Worm (Caenorhabditis elegans): ENCODE data around the gene brc-1.

brc-1 gene

ce11 chrIII:3806883-3807282 is 55.9 kb downstream of the brc-1 start:
- TF ChIP-seq npax-4 (tag; optimal IDR thresholded peaks at IDR 0.05) (no peak), pros-1 (tag; optimal IDR thresholded peaks at IDR 0.05) (no peak)

DNA sequence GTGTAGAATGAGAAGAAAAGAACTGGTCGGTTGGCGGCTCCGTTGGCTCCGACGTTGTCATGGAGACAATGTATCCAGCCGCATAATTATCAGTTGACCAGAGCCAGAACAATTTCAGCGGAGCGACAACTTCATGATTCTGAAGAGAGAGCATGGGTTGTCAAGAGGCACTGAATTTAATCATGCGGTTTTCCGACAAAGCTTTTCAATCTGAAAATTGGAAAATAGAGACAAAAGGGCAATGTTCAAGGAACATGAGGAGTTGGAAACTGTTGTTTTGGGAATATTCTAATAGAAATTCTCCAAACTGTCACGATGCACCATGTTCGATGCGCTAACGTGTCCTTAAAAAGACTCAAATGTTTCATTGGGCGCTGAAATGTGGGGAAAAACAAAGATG is 58.3 kb downstream of the brc-1 start, which contains the start of gene xbx-5:
Gene xbx-5 (minus strand): TSS at position 56 of the 400 bp plus-strand sequence.
- TF ChIP-seq hlh-6 (tag; optimal IDR thresholded peaks at IDR 0.05): no peak
- TF ChIP-seq unc-3 (GFP tag; conservative IDR thresholded peaks at IDR 0.05): no peak
- TF ChIP-seq unc-3 (tag; optimal IDR thresholded peaks at IDR 0.05): no peak
- TF ChIP-seq hlh-13 (GFP tag; optimal IDR thresholded peaks at IDR 0.05): no peak
- TF ChIP-seq elt-2 (tag; optimal IDR thresholded peaks at IDR 0.05): no peak
- TF ChIP-seq che-1 (tag; optimal IDR thresholded peaks at IDR 0.05): no peak
- TF ChIP-seq ceh-14 (tag; optimal IDR thresholded peaks at IDR 0.05): no peak
- TF ChIP-seq fkh-6 (tag; optimal IDR thresholded peaks at IDR 0.05): no peak
- TF ChIP-seq hlh-30 (tag; optimal IDR thresholded peaks at IDR 0.05; ENCODE audit: insufficient read depth): no peak
- no peak for TF ChIP-seq ceh-18 (tag; optimal IDR thresholded peaks at IDR 0.05)
- TF ChIP-seq unc-86 (tag; optimal IDR thresholded peaks at IDR 0.05): no peak

DNA sequence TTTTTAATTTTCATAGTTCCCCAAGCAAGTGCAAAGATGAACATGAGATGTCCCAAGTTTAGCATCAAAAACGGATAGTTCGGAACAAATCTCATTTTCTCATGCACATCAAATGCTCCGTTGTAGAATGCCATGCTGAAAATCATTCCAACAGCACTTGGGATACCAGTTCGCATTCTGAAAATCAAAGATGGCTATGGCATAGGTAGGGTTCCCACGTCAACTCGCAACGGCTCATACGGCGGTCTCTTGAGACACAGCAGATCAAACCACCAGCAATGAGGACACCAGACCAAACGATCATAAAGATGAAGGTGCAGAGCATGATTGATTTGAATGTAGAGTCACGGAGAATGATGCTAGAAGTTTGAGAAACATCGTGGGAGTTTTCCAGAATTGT is 59.7 kb downstream of the brc-1 start:
- no peak for TF ChIP-seq Y22D7AL.16 (tag; optimal IDR thresholded peaks at IDR 0.05)
- TF ChIP-seq pat-9 (tag; optimal IDR thresholded peaks at IDR 0.05): no peak
- TF ChIP-seq elt-2 (tag; optimal IDR thresholded peaks at IDR 0.05): no peak
- TF ChIP-seq pag-3 (tag; optimal IDR thresholded peaks at IDR 0.05; ENCODE audit: borderline replicate concordance): no peak
- no peak for TF ChIP-seq ceh-6 (GFP tag; optimal IDR thresholded peaks at IDR 0.05)
- no peak for TF ChIP-seq ceh-34 (tag; optimal IDR thresholded peaks at IDR 0.05)
- no peak for TF ChIP-seq T23F11.4 (GFP tag; optimal IDR thresholded peaks at IDR 0.05)
- no peak for TF ChIP-seq ceh-19 (GFP tag; optimal IDR thresholded peaks at IDR 0.05)
- TF ChIP-seq ceh-24 (tag; optimal IDR thresholded peaks at IDR 0.05): no peak
- TF ChIP-seq nhr-11 (tag; optimal IDR thresholded peaks at IDR 0.05): no peak
- no peak for TF ChIP-seq fax-1 (tag; optimal IDR thresholded peaks at IDR 0.05)
- TF ChIP-seq ceh-30 (tag; optimal IDR thresholded peaks at IDR 0.05): no peak
- TF ChIP-seq unc-55 (GFP tag; optimal IDR thresholded peaks at IDR 0.05): no peak
- no peak for TF ChIP-seq pha-4 (tag; optimal IDR thresholded peaks at IDR 0.05)
- no peak for TF ChIP-seq F13H6.1 (tag; optimal IDR thresholded peaks at IDR 0.05)
- no peak for TF ChIP-seq hlh-30 (tag; optimal IDR thresholded peaks at IDR 0.05; ENCODE audit: insufficient read depth)
- no peak for TF ChIP-seq ceh-48 (tag; optimal IDR thresholded peaks at IDR 0.05)
- TF ChIP-seq dmd-4 (tag; optimal IDR thresholded peaks at IDR 0.05; ENCODE audit: borderline replicate concordance): no peak

All from whole organism, late embryonic.